Fruit fly (Drosophila melanogaster): Measurements from ENCODE around the gene CG4849.
"Not testable (repeated sequence)": the region's sequence is repeated elsewhere in the genome, so short reads cannot be mapped to it uniquely, and the experiment has no call there.

CG4849 gene

dm6 chr3R:27960473-27960872 lies 2.7 kb upstream of the CG4849 start, which contains the start of gene CG31253:
TSS of gene CG31253 (minus strand) at chr3R:27960573.
- not testable (repeated sequence) for TF ChIP-seq h, psq, ttk (optimal IDR thresholded peaks at IDR 0.05)

DNA sequence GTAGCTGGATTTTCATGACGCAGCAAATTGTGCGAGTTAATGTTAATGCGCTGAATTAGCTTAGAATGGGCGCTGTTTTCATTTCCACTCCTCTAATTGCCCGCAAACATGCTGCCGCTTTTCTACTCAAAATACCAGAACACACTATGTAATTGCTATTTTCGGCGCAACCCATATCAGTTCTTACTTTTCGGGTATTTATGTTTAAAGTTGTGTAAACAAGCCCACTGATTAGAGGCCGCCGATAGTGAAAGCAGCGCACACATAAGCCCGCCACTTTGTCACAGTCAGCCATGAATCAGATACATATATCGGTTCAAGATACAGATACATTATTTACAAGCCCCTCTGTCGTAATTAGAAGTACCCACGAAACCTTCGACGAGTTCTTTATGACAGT lies 23.6 kb downstream of the CG4849 start:
- no peak for TF ChIP-seq Sin3A (optimal IDR thresholded peaks at IDR 0.05)

- TF ChIP-seq Sin3A (optimal IDR thresholded peaks at IDR 0.05): no peak
- no peak for TF ChIP-seq psq (optimal IDR thresholded peaks at IDR 0.05)
- TF ChIP-seq Myc (optimal IDR thresholded peaks at IDR 0.05): no peak
- TF ChIP-seq h (optimal IDR thresholded peaks at IDR 0.05): no peak
- TF ChIP-seq ttk (optimal IDR thresholded peaks at IDR 0.05): no peak
- TF ChIP-seq insv (optimal IDR thresholded peaks at IDR 0.05): no peak
Observed at dm6 chr3R:27987329-27987728, 24.1 kb downstream of the CG4849 start.

DNA sequence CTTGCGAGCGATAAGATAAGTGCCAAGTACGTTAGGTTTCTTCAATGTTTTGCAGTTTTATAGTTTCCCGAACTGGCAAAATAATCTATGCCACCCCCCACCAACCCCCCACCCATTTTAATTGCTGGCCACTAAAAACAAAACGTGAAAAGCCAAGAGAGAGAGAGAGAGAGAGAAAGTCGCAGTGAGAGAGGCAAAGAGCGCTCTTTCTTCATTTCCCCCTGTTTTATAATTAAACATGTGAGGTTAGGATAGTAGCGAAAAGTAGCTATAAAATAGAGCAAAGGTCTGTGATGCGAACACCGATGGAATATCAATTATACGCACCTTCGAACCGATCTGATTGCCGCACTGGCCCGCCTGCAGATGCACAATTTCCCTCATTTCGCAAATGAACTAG lies 24.6 kb downstream of the CG4849 start:
- TF ChIP-seq psq (optimal IDR thresholded peaks at IDR 0.05) (no peak), insv (optimal IDR thresholded peaks at IDR 0.05) (no peak), h (optimal IDR thresholded peaks at IDR 0.05) (no peak), Myc (optimal IDR thresholded peaks at IDR 0.05) (no peak), Sin3A (optimal IDR thresholded peaks at IDR 0.05) (no peak), ttk (optimal IDR thresholded peaks at IDR 0.05) (no peak)

dm6 chr3R:27988189-27988588 lies 25.0 kb downstream of the CG4849 start, which contains the start of gene betaTub97EF:
TSS of gene betaTub97EF (minus strand) at chr3R:27988384.
- TF ChIP-seq Sin3A (optimal IDR thresholded peaks at IDR 0.05) (no peak), insv (optimal IDR thresholded peaks at IDR 0.05) (no peak), h (optimal IDR thresholded peaks at IDR 0.05) (no peak), Myc (optimal IDR thresholded peaks at IDR 0.05) (no peak), ttk (optimal IDR thresholded peaks at IDR 0.05) (no peak), psq (optimal IDR thresholded peaks at IDR 0.05) (no peak)

DNA sequence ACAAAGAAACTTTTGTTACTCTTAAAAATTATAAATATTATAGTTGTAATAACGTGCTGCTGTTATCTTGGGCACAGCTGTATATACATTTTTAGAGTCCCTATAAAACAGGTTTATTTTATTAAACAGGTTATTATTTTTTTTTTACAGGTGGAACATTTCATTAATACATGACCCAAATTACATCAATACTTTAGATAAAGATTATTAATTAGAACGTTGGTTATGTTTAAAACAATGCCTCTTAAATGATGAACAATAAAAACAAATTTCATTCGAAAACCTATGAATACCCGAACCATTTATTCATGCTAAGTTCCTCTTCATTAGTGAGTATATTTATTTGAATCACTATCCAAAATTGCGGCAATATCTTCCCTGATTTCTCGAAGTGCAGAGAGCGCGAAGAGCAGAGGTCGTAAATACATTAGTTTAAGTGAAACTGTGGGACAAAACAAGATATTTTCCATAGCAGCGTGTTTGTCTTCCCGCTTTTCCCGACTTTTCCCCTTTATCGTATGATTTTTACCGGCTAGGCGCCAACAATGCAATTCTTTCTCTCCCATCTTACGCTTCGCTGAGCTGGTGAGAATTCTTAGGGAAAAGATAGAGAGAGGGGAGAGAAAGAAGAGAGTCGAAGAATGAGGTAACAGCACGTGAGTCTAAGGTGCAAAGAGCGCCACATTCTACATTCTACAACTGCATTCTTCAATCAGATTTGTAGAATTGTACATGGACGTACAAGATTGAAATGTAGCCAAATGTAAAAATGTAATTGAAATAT lies 25.6 kb downstream of the CG4849 start:
- TF ChIP-seq h (optimal IDR thresholded peaks at IDR 0.05): no peak
- TF ChIP-seq Myc (optimal IDR thresholded peaks at IDR 0.05): no peak
- no peak for TF ChIP-seq ttk (optimal IDR thresholded peaks at IDR 0.05)
- TF ChIP-seq insv (optimal IDR thresholded peaks at IDR 0.05): no peak
- TF ChIP-seq psq (optimal IDR thresholded peaks at IDR 0.05): no peak
- no peak for TF ChIP-seq Sin3A (optimal IDR thresholded peaks at IDR 0.05)

dm6 chr3R:27990651-27991050 lies 27.4 kb downstream of the CG4849 start, which contains the start of gene CG4815:
TSS of gene CG4815 (minus strand) at chr3R:27990751.
- TF ChIP-seq psq (optimal IDR thresholded peaks at IDR 0.05) (no peak), Myc (optimal IDR thresholded peaks at IDR 0.05) (no peak), ttk (optimal IDR thresholded peaks at IDR 0.05) (no peak), Sin3A (optimal IDR thresholded peaks at IDR 0.05) (no peak), insv (optimal IDR thresholded peaks at IDR 0.05) (no peak), h (optimal IDR thresholded peaks at IDR 0.05) (no peak)

- no peak for TF ChIP-seq Myc (optimal IDR thresholded peaks at IDR 0.05)
Observed at dm6 chr3R:28004034-28004433, 40.8 kb downstream of the CG4849 start.

dm6 chr3R:28015028-28015427 lies 51.8 kb downstream of the CG4849 start:
- no peak for TF ChIP-seq Myc (optimal IDR thresholded peaks at IDR 0.05)
- no peak for TF ChIP-seq insv (optimal IDR thresholded peaks at IDR 0.05)
- TF ChIP-seq ttk (optimal IDR thresholded peaks at IDR 0.05): no peak
- TF ChIP-seq psq (optimal IDR thresholded peaks at IDR 0.05): no peak
- no peak for TF ChIP-seq h (optimal IDR thresholded peaks at IDR 0.05)
- TF ChIP-seq Sin3A (optimal IDR thresholded peaks at IDR 0.05): no peak

Measured in Kc167 (cell line).